Worm (Caenorhabditis elegans) whole organism, early embryonic: ENCODE measurements around the gene K11H12.10.

ENCODE experiments used
- B0310.2 ChIP-seq: sonication (generic microtip); optimal IDR thresholded peaks from 2 replicates; lab custom pipeline; 2016; ENCODE audit warnings: mild to moderate bottlenecking, missing genetic modification characterization, missing compliant biosample characterization
- F13C5.2 ChIP-seq: sonication (generic microtip); optimal IDR thresholded peaks from 2 replicates; lab custom pipeline; 2017; ENCODE audit warnings: mild to moderate bottlenecking, missing genetic modification characterization, inconsistent platforms, missing compliant biosample characterization
- aly-1 ChIP-seq: sonication (generic microtip); optimal IDR thresholded peaks from 2 replicates; lab custom pipeline; 2016; ENCODE audit warnings: missing genetic modification characterization, missing compliant biosample characterization
- ama-1 ChIP-seq: fragments of 150-350 bp; optimal IDR thresholded peaks from 2 replicates; lab custom pipeline; 2014
- ceh-13 ChIP-seq: fragments of 200-800 bp; sonication (Bioruptor generic); optimal IDR thresholded peaks from 2 replicates; lab custom pipeline; 2018; ENCODE audit warnings: mild to moderate bottlenecking, missing genetic modification characterization, missing compliant biosample characterization
- ceh-36 ChIP-seq: sonication (generic microtip); optimal IDR thresholded peaks from 2 replicates; lab custom pipeline; 2016; ENCODE audit warnings: missing genetic modification characterization, inconsistent platforms, missing compliant biosample characterization
- ets-7 ChIP-seq: sonication (generic microtip); optimal IDR thresholded peaks from 2 replicates; lab custom pipeline; 2016; ENCODE audit warnings: missing genotype, missing genetic modification characterization, missing compliant biosample characterization
- flt-1 ChIP-seq: fragments of 200-800 bp; sonication (Bioruptor generic); IDR thresholded peaks from 2 replicates; pipeline ENCODE4 v1.3.6; 2022; ENCODE audit warnings: missing genetic modification characterization, missing compliant biosample characterization
- hmbx-1 ChIP-seq: sonication (generic microtip); optimal IDR thresholded peaks from 2 replicates; lab custom pipeline; 2016; ENCODE audit warnings: mild to moderate bottlenecking, missing genetic modification characterization, missing compliant biosample characterization
- hmg-4 ChIP-seq: fragments of 200-800 bp; sonication (Bioruptor generic); optimal IDR thresholded peaks from 2 replicates; lab custom pipeline; 2018; ENCODE audit warnings: mild to moderate bottlenecking, missing genetic modification characterization, missing compliant biosample characterization
- hnd-1 ChIP-seq: sonication (generic microtip); optimal IDR thresholded peaks from 2 replicates; lab custom pipeline; 2016; ENCODE audit warnings: missing genetic modification characterization, missing compliant biosample characterization
- pes-1 ChIP-seq: fragments of 200-800 bp; sonication (Bioruptor generic); IDR thresholded peaks from 2 replicates; pipeline ENCODE4 v1.3.6; 2022; ENCODE audit warnings: missing genetic modification reagents, missing genetic modification characterization, missing compliant biosample characterization
- scrt-1 ChIP-seq: fragments of 200-800 bp; sonication (Bioruptor generic); IDR thresholded peaks from 2 replicates; pipeline ENCODE4 v1.3.6; 2022; ENCODE audit warnings: missing genetic modification characterization, missing compliant biosample characterization
- sea-1 ChIP-seq: fragments of 200-800 bp; sonication (Bioruptor generic); conservative IDR thresholded peaks from 2 replicates; pipeline ENCODE4 v1.3.6; 2022; ENCODE audit warnings: missing genetic modification characterization, missing compliant biosample characterization
- tbx-11 ChIP-seq: fragments of 200-800 bp; sonication (Bioruptor generic); IDR thresholded peaks from 2 replicates; pipeline ENCODE4 v1.3.6; 2022; ENCODE audit warnings: missing genetic modification characterization, missing compliant biosample characterization
- tbx-37 ChIP-seq: fragments of 200-800 bp; sonication (Bioruptor generic); conservative IDR thresholded peaks from 2 replicates; pipeline ENCODE4 v1.3.6; 2022; ENCODE audit warnings: missing genetic modification reagents, missing genetic modification characterization, missing compliant biosample characterization
- tra-4 ChIP-seq: sonication (generic microtip); optimal IDR thresholded peaks from 2 replicates; lab custom pipeline; 2017; ENCODE audit warnings: missing genetic modification characterization, missing compliant biosample characterization

K11H12.10 gene

DNA sequence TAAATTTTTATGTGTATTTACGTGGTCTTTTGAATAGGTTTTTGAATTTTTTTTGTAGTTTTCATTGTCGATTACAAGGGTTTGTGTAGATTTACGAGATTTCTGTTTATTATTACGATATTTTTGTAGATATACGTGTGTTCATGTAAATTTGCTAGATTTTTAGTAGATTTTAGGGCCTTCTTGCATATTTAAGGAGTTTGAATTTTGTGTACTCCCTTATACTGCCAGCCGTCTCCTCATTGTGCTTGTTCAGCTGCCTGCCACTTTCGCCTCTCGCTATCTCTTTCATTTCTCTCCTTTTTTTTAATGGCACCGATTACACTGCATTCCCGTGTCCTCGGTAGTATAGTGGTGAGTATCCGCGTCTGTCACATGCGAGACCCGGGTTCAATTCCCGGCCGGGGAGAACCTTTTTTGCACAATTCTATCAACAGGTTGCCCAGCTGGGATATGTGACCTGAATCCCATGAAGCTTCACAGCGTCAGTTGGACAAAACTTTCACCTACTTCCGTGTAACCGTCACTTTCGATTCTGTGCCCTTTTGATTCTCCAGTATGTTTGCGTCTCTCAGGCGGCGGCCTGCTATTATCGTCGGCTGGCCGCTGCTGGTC, 7.0 kb downstream of the K11H12.10 start:
- TF ChIP-seq ceh-36 (tag; lab: Kevin White, UChicago) (peak; percentile 68), B0310.2 (peak; percentile 73), ets-7 (tag; lab: Kevin White, UChicago) (peak; percentile 50), F13C5.2 (tag; lab: Kevin White, UChicago) (peak; percentile 70), aly-1 (tag; lab: Kevin White, UChicago) (peak; percentile 84), ceh-13 (GFP tag; lab: Kevin White, UChicago) (peak; percentile 74), pes-1 (GFP tag; lab: Robert Waterston, UW) (peak; percentile 89), hmbx-1 (tag; lab: Kevin White, UChicago) (peak; percentile 41), tbx-11 (GFP tag; lab: Robert Waterston, UW) (peak; percentile 85), sea-1 (GFP tag; lab: Robert Waterston, UW) (peak; percentile 85), tra-4 (tag; lab: Kevin White, UChicago) (peak; percentile 2), scrt-1 (GFP tag; lab: Robert Waterston, UW) (peak; percentile 87), hmg-4 (GFP tag; lab: Kevin White, UChicago) (peak; percentile 93), hnd-1 (tag; lab: Kevin White, UChicago) (peak; percentile 72), flt-1 (GFP tag; lab: Robert Waterston, UW) (peak; percentile 86), tbx-37 (peak; percentile 79), ama-1 (no peak)

DNA sequence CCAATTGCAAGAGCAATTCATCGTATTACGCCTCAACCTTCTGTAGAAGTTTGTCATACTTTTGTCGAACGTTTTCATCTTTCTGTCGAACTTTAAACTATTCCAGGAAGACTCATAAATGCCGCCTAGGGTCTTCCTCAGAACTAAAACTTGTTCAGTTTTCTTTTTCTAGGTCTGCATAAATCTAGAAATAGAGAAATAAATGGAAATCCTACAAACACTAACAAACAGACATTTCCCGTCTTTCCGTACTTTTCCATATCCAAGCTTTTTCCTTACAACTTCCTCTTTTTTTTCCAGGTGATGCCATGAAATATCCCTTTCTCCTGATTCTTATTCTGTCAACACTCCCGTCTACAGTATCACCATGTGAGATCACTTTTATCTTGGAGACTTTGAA, 8.3 kb downstream of the K11H12.10 start, which contains the start of gene cutl-28:
Gene cutl-28 (plus strand): TSS at position 301 of the 400 bp plus-strand sequence.
- no peak for TF ChIP-seq ceh-36 (tag; lab: Kevin White, UChicago)
- no peak for TF ChIP-seq scrt-1 (GFP tag; lab: Robert Waterston, UW)
- no peak for TF ChIP-seq pes-1 (GFP tag; lab: Robert Waterston, UW)
- no peak for TF ChIP-seq hmbx-1 (tag; lab: Kevin White, UChicago)
- TF ChIP-seq aly-1 (tag; lab: Kevin White, UChicago) = no peak
- TF ChIP-seq B0310.2 = no peak
- TF ChIP-seq hmg-4 (GFP tag; lab: Kevin White, UChicago) = no peak

DNA sequence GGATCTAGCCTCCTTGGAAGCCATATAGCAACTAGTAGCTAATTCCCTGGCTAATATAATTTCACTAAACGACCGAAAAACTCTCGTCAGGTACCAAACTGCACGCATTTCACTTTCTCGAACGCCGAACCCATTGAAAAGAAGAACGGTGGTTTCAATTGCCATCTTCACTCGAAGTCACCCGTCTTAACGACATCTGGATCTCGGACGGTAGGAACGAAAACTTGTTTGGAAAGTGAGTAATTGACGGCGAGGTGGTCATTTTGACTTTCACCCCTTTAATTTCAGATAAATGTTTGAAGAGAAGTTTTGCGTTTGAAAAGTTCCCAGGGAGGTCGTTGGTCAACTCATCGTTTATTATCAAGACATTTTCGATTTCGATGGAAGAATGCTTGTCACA, 8.9 kb downstream of the K11H12.10 start:
- no peak for TF ChIP-seq ets-7 (tag; lab: Kevin White, UChicago)
- no peak for TF ChIP-seq ceh-13 (GFP tag; lab: Kevin White, UChicago)
- TF ChIP-seq tbx-11 (GFP tag; lab: Robert Waterston, UW) = no peak
- TF ChIP-seq flt-1 (GFP tag; lab: Robert Waterston, UW) = no peak
- TF ChIP-seq hmbx-1 (tag; lab: Kevin White, UChicago) = no peak
- no peak for TF ChIP-seq scrt-1 (GFP tag; lab: Robert Waterston, UW)
- TF ChIP-seq sea-1 (GFP tag; lab: Robert Waterston, UW) = no peak
- TF ChIP-seq F13C5.2 (tag; lab: Kevin White, UChicago) = no peak
- TF ChIP-seq tra-4 (tag; lab: Kevin White, UChicago) = no peak
- TF ChIP-seq tbx-37 = no peak
- TF ChIP-seq hmg-4 (GFP tag; lab: Kevin White, UChicago) = no peak
- no peak for TF ChIP-seq hnd-1 (tag; lab: Kevin White, UChicago)
- TF ChIP-seq ceh-36 (tag; lab: Kevin White, UChicago) = no peak
- TF ChIP-seq aly-1 (tag; lab: Kevin White, UChicago) = no peak
- no peak for TF ChIP-seq B0310.2
- no peak for TF ChIP-seq ama-1
- TF ChIP-seq pes-1 (GFP tag; lab: Robert Waterston, UW) = no peak

DNA sequence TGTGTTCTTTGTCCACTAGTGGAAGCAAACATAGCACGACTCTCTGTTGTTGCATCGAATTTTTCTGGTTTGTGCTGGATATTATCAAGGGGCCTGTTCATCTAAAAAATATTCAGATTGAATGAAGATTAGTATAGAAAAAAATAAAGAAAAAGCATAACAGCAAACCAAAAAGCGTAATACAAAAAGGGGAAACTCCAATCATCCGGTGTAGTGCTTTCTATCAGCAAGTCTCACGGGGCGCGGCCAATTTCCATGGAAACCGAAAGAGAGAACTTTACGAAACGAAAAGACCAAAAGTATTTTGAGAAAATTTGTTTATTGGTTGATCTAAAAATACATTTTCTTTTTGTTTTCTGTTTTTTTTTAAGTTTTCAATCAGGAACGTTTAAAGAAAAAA, 22.4 kb downstream of the K11H12.10 start, which contains the start of gene Y55F3C.17:
Gene Y55F3C.17 (minus strand): TSS at position 101 of the 400 bp plus-strand sequence.
- TF ChIP-seq ceh-13 (GFP tag; lab: Kevin White, UChicago) (no peak), hmg-4 (GFP tag; lab: Kevin White, UChicago) (no peak), B0310.2 (no peak), aly-1 (tag; lab: Kevin White, UChicago) (no peak), tra-4 (tag; lab: Kevin White, UChicago) (no peak), hnd-1 (tag; lab: Kevin White, UChicago) (no peak), flt-1 (GFP tag; lab: Robert Waterston, UW) (no peak), F13C5.2 (tag; lab: Kevin White, UChicago) (no peak), scrt-1 (GFP tag; lab: Robert Waterston, UW) (no peak), tbx-11 (GFP tag; lab: Robert Waterston, UW) (no peak), hmbx-1 (tag; lab: Kevin White, UChicago) (no peak), ama-1 (no peak), ets-7 (tag; lab: Kevin White, UChicago) (no peak), ceh-36 (tag; lab: Kevin White, UChicago) (no peak)

DNA sequence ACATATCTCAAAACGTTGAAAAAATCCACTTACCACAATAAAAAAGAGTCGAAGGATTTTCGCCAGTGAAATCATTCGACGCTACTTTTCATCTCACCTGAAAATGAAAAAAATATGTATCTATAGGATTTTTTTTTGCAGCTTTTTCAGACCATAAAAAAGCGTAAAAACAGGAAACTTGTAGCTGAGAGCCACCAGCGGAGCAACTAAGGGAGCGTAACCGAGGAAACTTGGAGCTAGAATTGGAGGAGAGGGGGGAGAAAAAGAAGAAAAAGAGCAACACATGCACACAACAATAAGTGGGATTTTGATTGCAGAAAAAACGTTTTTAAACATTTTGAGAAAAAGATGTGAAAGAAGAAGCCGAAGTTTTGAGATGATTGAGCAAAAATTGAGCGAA, 31.8 kb downstream of the K11H12.10 start, which contains the start of gene cutl-26:
Gene cutl-26 (minus strand): TSS at position 101 of the 400 bp plus-strand sequence.
- no peak for TF ChIP-seq scrt-1 (GFP tag; lab: Robert Waterston, UW)
- TF ChIP-seq aly-1 (tag; lab: Kevin White, UChicago) = no peak
- TF ChIP-seq hmg-4 (GFP tag; lab: Kevin White, UChicago) = no peak

DNA sequence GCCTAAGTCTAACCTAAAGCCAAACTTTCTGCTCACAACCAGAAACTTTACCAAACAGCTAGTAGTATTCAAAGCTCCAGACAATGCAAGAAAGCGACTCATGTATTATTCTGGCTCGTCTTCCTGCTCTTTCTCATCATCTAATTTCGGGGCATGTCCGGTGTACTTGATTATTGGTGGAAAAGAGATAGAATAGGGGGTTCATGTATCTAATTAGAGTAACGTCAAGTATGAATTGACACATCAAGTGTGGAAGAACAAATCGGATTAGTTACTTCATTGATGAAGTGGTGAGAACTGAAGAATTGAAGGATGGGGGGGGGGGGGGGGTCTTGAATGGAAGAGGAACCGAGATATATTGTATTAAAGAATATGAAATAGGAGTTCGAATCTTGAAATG, 39.6 kb downstream of the K11H12.10 start:
- TF ChIP-seq hmbx-1 (tag; lab: Kevin White, UChicago) (no peak), tbx-37 (no peak), ets-7 (tag; lab: Kevin White, UChicago) (no peak), tra-4 (tag; lab: Kevin White, UChicago) (no peak), ceh-36 (tag; lab: Kevin White, UChicago) (no peak), sea-1 (GFP tag; lab: Robert Waterston, UW) (no peak), ama-1 (no peak)

DNA sequence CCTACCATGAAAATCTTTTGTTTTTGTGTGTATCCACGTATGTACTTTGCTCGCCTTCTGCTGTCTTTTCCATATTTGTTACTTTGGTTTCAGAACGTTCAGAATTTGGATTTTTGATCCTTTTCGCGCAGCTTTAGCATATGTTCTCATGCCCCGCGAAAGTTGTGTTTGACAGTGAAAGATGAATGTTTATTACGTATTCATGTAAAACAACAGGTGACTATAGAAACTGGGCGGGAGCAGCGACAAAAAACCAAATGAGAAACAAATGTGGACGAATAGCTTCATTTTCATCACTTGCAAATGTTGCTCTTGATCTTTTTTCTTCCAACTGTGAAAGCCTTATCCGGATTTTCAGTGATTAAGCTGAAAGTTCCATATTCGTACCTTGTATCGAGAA, 40.4 kb downstream of the K11H12.10 start, which contains the start of gene clec-164:
Gene clec-164 (plus strand): TSS at position 301 of the 400 bp plus-strand sequence.
- no peak for TF ChIP-seq hmg-4 (GFP tag; lab: Kevin White, UChicago)
